Fruit fly (Drosophila melanogaster) whole organism, pupa: Measurements from ENCODE around the gene CG3597.
A peak's percentile ranks its signal among the peaks of the same experiment; 100 is the strongest.

ENCODE experiments used
- CG10348 ChIP-seq: fragments of 200-800 bp; sonication (Bioruptor generic); IDR thresholded peaks from 2 replicates; pipeline ENCODE4 v1.3.6; 2022; ENCODE audit warnings: missing biosample characterization, missing genetic modification characterization
- CG12605 ChIP-seq: fragments of 200-800 bp; sonication (Bioruptor generic); IDR thresholded peaks from 2 replicates; pipeline ENCODE4 v1.3.6; 2022; ENCODE audit warnings: missing biosample characterization, missing genetic modification characterization
- CG13204 ChIP-seq: fragments of 200-800 bp; sonication (Bioruptor generic); optimal IDR thresholded peaks from 2 replicates; lab custom pipeline; 2018; ENCODE audit warnings: missing biosample characterization, mild to moderate bottlenecking, missing genetic modification characterization, moderate library complexity
- CG14655 ChIP-seq: fragments of 200-800 bp; sonication (Bioruptor generic); optimal IDR thresholded peaks from 3 replicates; lab custom pipeline; 2017; ENCODE audit warnings: mild to moderate bottlenecking, missing biosample characterization, missing genetic modification reagents, missing genetic modification characterization
- CG15710 ChIP-seq: fragments of 200-800 bp; sonication (Bioruptor generic); optimal IDR thresholded peaks from 2 replicates; lab custom pipeline; 2018; ENCODE audit warnings: missing biosample characterization, mild to moderate bottlenecking, missing genetic modification characterization, moderate library complexity
- CG17806 ChIP-seq: fragments of 200-800 bp; sonication (Bioruptor generic); optimal IDR thresholded peaks from 2 replicates; lab custom pipeline; 2018; ENCODE audit warnings: missing biosample characterization, mild to moderate bottlenecking, missing genetic modification characterization, moderate library complexity
- CG32121 ChIP-seq: fragments of 200-800 bp; sonication (Bioruptor generic); IDR thresholded peaks from 2 replicates; pipeline ENCODE4 v1.3.6; 2022; ENCODE audit warnings: missing biosample characterization, missing genetic modification characterization
- CG34367 ChIP-seq: fragments of 200-800 bp; sonication (Bioruptor generic); optimal IDR thresholded peaks from 2 replicates; lab custom pipeline; 2018; ENCODE audit warnings: missing biosample characterization, mild to moderate bottlenecking, missing genetic modification characterization
- CG4496 ChIP-seq: fragments of 200-800 bp; sonication (Bioruptor generic); IDR thresholded peaks from 3 replicates; pipeline ENCODE4 v1.3.6; 2022; ENCODE audit warnings: missing biosample characterization, missing genetic modification characterization
- CG8159 ChIP-seq: fragments of 200-800 bp; sonication (Bioruptor generic); optimal IDR thresholded peaks from 3 replicates; lab custom pipeline; 2018; ENCODE audit warnings: missing biosample characterization, mild to moderate bottlenecking, missing genetic modification characterization, moderate library complexity
- CG8301 ChIP-seq: fragments of 200-800 bp; sonication (Bioruptor generic); optimal IDR thresholded peaks from 2 replicates; lab custom pipeline; 2018; ENCODE audit warnings: missing biosample characterization, mild to moderate bottlenecking, missing genetic modification characterization
- CG9948 ChIP-seq: fragments of 200-800 bp; sonication (Bioruptor generic); optimal IDR thresholded peaks from 2 replicates; lab custom pipeline; 2018; ENCODE audit warnings: missing biosample characterization, mild to moderate bottlenecking, missing genetic modification characterization, moderate library complexity
- D1 ChIP-seq: fragments of 200-800 bp; sonication (Bioruptor generic); optimal IDR thresholded peaks from 2 replicates; lab custom pipeline; 2018; ENCODE audit warnings: missing biosample characterization, mild to moderate bottlenecking, missing genetic modification characterization, moderate library complexity
- EcR ChIP-seq: fragments of 200-800 bp; sonication (Bioruptor generic); optimal IDR thresholded peaks from 3 replicates; lab custom pipeline; 2019; ENCODE audit warnings: missing biosample characterization, missing genetic modification characterization, mild to moderate bottlenecking, moderate library complexity, missing genetic modification reagents
- Ets98B ChIP-seq: fragments of 200-800 bp; sonication (Bioruptor generic); IDR thresholded peaks from 2 replicates; pipeline ENCODE4 v1.3.6; 2022; ENCODE audit warnings: missing biosample characterization, missing genetic modification characterization
- Pif1A ChIP-seq: fragments of 200-800 bp; sonication (Bioruptor generic); optimal IDR thresholded peaks from 3 replicates; lab custom pipeline; 2016; ENCODE audit warnings: missing biosample characterization, missing genetic modification characterization
- Pif1B ChIP-seq: fragments of 200-800 bp; sonication (Bioruptor generic); optimal IDR thresholded peaks from 3 replicates; lab custom pipeline; 2016; ENCODE audit warnings: missing biosample characterization, missing genetic modification characterization
- Snoo ChIP-seq: fragments of 200-800 bp; sonication (Bioruptor generic); optimal IDR thresholded peaks from 3 replicates; lab custom pipeline; 2017; ENCODE audit warnings: missing biosample characterization, mild to moderate bottlenecking, missing genetic modification characterization, inconsistent platforms
- fd96Ca ChIP-seq: fragments of 200-800 bp; sonication (Bioruptor generic); IDR thresholded peaks from 3 replicates; pipeline ENCODE4 v1.3.6; 2022; ENCODE audit warnings: missing biosample characterization, missing genetic modification characterization
- gl ChIP-seq: fragments of 200-800 bp; sonication (Bioruptor generic); optimal IDR thresholded peaks from 2 replicates; lab custom pipeline; 2018; ENCODE audit warnings: missing biosample characterization, mild to moderate bottlenecking, missing genetic modification characterization
- rn ChIP-seq: fragments of 200-800 bp; sonication (Bioruptor generic); IDR thresholded peaks from 2 replicates; pipeline ENCODE4 v1.3.6; 2022; ENCODE audit warnings: missing biosample characterization, missing genetic modification characterization

The CG3597 gene

DNA sequence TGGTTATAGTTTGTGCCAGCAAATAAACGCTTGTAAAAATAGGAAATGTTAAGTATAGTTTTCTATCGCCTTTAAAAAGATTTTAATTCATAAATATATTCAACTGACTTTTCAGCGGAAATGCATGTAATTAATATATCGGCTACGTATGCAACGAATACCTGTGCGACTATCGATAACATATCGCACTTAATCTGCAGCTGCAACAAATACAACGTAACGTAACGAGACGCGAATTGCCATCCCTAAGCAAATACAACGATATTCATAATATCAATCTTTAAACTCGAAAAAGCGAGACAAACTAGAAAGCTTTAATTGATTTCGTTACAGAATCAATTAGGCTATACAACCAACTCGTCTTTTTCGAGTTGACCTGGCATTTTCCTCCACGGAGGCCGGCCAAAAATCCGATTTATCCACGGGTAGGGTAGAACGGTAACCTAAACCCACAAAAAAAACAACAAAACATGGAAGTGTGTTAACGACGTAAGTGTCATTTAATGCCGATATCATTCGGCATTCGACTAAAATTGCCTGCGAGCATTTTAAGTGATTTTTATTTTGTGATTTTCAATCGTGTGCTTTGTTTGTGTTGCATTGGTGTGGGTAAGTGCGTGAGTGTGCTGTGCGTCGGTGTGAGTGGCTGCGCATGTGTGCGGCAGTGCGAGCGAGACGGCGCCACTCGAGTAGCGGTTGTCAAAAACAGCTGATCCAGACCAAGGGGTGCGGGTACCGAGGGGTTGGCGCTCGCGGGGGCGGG lies 4.5 kb upstream of the CG3597 start, which contains the start of gene Atxn7:
Atxn7 (plus strand) TSS at position 187 of the 763 bp plus-strand sequence.
- TF ChIP-seq CG15710 (peak; percentile 43), CG14655 (peak; percentile 13), Pif1B (GFP tag; lab: Kevin White, UChicago) (peak; percentile 2), fd96Ca (peak; percentile 59; the same call in 2 of the 3 replicates), Snoo (tag; lab: Kevin White, UChicago) (peak; percentile 80), CG12605 (GFP tag; lab: Robert Waterston, UW) (peak; percentile 84), CG17806 (tag; lab: Kevin White, UChicago) (peak; percentile 1), CG34367 (peak; percentile 65), Ets98B (peak; percentile 60), rn (GFP tag; lab: Robert Waterston, UW) (no peak), CG9948 (tag; lab: Kevin White, UChicago) (no peak), CG8301 (tag; lab: Kevin White, UChicago) (peak; percentile 4), Pif1A (GFP tag; lab: Kevin White, UChicago) (peak; percentile 67), EcR (GFP tag; lab: Kevin White, UChicago) (no peak), D1 (tag; lab: Kevin White, UChicago) (no peak), CG32121 (GFP tag; lab: Robert Waterston, UW) (peak; percentile 66; the same call in 1 of the 2 replicates), CG8159 (tag; lab: Kevin White, UChicago) (peak; percentile 29), gl (no peak), CG4496 (peak; percentile 74; the same call in 2 of the 3 replicates), CG13204 (peak; percentile 17), CG10348 (no peak)

DNA sequence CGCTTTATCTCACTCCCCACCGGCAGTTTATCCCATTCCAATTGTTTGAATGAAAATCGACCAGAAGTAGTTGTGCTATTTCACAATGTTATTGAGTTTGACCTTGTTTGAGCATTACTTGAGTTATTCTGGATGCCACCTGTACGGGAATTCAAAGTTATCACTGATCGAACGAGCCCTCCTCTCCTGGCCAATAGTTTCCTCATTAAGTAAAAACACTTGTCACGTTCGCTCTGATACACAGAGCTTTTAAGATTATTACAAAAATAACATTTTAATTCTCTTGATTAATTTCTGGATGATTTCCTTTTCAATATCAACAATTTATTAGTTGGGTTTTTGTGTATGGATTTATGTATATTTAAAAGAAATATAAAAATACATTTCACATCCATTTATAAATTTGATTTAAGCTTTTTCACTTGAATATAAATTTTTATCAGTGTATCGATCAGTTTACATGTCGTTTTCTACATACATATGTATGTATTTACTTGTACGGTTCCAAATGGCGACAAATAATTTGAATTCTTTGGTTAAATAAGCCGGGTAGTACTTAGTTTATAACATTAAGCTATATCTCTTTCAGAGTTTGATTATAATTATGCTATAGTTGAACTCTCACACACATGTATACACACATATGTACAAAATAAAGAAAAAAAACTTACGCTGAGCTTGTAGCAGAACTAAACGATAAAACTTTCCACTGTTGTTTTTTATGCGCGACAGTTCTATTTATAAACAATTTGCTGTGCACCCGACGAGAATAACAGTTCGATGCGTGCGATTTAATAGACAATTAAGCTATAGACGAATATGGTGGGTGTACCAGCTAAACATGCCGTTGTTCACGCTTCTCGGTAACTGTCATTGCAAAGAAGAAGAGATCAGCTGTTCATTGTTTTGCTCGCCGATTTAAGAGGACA lies 2.8 kb upstream of the CG3597 start, which contains the start of the genes CG3609 and CG15390:
CG3609 (minus strand) TSS at position 810 of the 929 bp plus-strand sequence.
CG15390 (plus strand) TSS at position 896 of the 929 bp plus-strand sequence.
- TF ChIP-seq CG14655 (peak; percentile 54), fd96Ca (peak; percentile 85), EcR (GFP tag; lab: Kevin White, UChicago) (peak; percentile 30), CG4496 (peak; percentile 91), D1 (tag; lab: Kevin White, UChicago) (no peak), CG8301 (tag; lab: Kevin White, UChicago) (peak; percentile 40), CG13204 (peak; percentile 59), CG17806 (tag; lab: Kevin White, UChicago) (peak; percentile 54), CG9948 (tag; lab: Kevin White, UChicago) (peak; percentile 55), CG32121 (GFP tag; lab: Robert Waterston, UW) (peak; percentile 78), Snoo (tag; lab: Kevin White, UChicago) (peak; percentile 60), CG34367 (peak; percentile 55), Pif1B (GFP tag; lab: Kevin White, UChicago) (peak; percentile 88), rn (GFP tag; lab: Robert Waterston, UW) (peak; percentile 51; the same call in 1 of the 2 replicates), CG15710 (peak; percentile 60), gl (peak; percentile 72), CG12605 (GFP tag; lab: Robert Waterston, UW) (peak; percentile 60), CG10348 (no peak), Ets98B (peak; percentile 89), Pif1A (GFP tag; lab: Kevin White, UChicago) (peak; percentile 91), CG8159 (tag; lab: Kevin White, UChicago) (peak; percentile 49)

DNA sequence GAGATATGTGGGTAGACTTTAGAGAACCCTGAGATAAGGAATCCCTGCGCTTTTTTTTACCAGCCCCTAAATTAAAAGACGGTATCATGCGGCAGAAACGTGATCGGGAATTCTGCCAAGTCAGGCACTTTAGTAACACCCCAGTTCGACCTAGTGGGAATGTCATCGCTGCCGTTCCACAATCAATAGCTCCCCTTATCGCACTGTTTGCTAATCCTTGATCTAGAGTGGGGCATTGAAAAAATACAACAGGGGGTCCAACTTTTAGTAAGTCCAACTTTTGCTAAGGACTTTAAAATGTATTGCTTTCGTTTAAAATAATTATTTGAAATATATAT lies 757 bp upstream of the CG3597 start:
- TF ChIP-seq CG32121 (GFP tag; lab: Robert Waterston, UW) (no peak), CG17806 (tag; lab: Kevin White, UChicago) (no peak)

DNA sequence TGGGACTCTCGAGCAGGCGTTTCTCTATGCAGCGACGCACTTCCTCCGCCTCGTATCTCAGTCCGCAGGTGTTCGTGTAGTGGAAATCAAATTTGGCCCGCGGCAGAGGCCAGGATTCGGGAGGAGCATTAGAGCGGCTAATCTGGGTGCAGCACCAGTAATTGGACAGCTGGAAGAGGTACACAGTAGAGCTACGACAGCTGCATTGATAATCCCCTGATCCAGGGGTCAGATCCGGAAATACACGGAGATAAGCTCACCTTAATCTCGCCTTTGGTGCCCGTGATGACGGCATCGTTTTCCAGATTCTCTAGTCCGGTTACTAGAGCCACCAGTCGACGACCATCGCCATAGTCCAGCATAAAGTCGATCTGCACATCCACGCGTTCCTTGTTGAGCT lies 972 bp downstream of the CG3597 start:
- no peak for TF ChIP-seq CG34367
- TF ChIP-seq Pif1A (GFP tag; lab: Kevin White, UChicago) = no peak
- TF ChIP-seq D1 (tag; lab: Kevin White, UChicago) = no peak
- no peak for TF ChIP-seq CG10348
- TF ChIP-seq CG15710 = no peak
- no peak for TF ChIP-seq CG8301 (tag; lab: Kevin White, UChicago)
- TF ChIP-seq CG8159 (tag; lab: Kevin White, UChicago) = no peak
- TF ChIP-seq CG17806 (tag; lab: Kevin White, UChicago) = no peak
- TF ChIP-seq CG14655 = no peak
- no peak for TF ChIP-seq fd96Ca
- TF ChIP-seq CG12605 (GFP tag; lab: Robert Waterston, UW) = no peak
- no peak for TF ChIP-seq CG13204

DNA sequence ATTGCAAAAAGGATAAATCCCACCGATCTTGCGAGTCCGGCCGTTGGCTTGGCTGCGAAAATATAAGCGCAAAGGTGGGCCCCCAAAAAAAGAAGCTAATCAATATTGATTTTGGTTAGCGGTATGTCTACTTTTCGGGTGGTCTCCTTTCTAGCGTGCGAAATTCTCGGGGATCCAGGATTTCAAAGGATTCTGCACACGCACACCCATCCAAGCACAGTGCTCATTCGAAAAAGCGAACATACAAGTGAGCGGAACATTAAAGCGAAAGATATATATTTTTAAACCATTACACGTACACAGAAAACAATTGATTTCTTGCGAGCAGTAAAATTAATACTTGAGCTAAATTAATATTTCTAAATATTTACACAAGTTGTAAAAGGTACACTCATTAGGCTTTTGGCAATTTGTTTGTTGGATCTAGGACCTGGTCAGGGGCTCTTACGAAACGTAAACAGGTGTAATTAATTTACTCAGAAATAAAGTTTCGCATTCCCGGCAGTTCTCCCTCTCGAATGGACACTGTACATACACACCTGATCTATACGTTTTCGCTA lies 5.6 kb downstream of the CG3597 start:
- no peak for TF ChIP-seq gl
- TF ChIP-seq Pif1B (GFP tag; lab: Kevin White, UChicago) = peak; percentile 25
- TF ChIP-seq Ets98B = no peak; the same call in 1 of the 2 replicates
- TF ChIP-seq CG13204 = no peak
- peak; percentile 35 for TF ChIP-seq Pif1A (GFP tag; lab: Kevin White, UChicago)
- TF ChIP-seq EcR (GFP tag; lab: Kevin White, UChicago) = no peak
- no peak for TF ChIP-seq rn (GFP tag; lab: Robert Waterston, UW)
- peak; percentile 39 for TF ChIP-seq CG15710
- TF ChIP-seq CG14655 = peak; percentile 38
- peak; percentile 12; the same call in 1 of the 3 replicates for TF ChIP-seq fd96Ca
- peak; percentile 20 for TF ChIP-seq CG8301 (tag; lab: Kevin White, UChicago)
- TF ChIP-seq CG34367 = peak; percentile 2
- peak; percentile 41 for TF ChIP-seq CG9948 (tag; lab: Kevin White, UChicago)
- TF ChIP-seq CG32121 (GFP tag; lab: Robert Waterston, UW) = no peak
- peak; percentile 28 for TF ChIP-seq CG17806 (tag; lab: Kevin White, UChicago)
- TF ChIP-seq Snoo (tag; lab: Kevin White, UChicago) = no peak
- TF ChIP-seq CG12605 (GFP tag; lab: Robert Waterston, UW) = no peak
- no peak for TF ChIP-seq CG10348
- TF ChIP-seq CG8159 (tag; lab: Kevin White, UChicago) = peak; percentile 51
- TF ChIP-seq D1 (tag; lab: Kevin White, UChicago) = no peak
- TF ChIP-seq CG4496 = no peak
